Worm (Caenorhabditis elegans): ENCODE data around the gene arv-1.
A peak's percentile ranks its signal among the peaks of the same experiment; 100 is the strongest.

DNA sequence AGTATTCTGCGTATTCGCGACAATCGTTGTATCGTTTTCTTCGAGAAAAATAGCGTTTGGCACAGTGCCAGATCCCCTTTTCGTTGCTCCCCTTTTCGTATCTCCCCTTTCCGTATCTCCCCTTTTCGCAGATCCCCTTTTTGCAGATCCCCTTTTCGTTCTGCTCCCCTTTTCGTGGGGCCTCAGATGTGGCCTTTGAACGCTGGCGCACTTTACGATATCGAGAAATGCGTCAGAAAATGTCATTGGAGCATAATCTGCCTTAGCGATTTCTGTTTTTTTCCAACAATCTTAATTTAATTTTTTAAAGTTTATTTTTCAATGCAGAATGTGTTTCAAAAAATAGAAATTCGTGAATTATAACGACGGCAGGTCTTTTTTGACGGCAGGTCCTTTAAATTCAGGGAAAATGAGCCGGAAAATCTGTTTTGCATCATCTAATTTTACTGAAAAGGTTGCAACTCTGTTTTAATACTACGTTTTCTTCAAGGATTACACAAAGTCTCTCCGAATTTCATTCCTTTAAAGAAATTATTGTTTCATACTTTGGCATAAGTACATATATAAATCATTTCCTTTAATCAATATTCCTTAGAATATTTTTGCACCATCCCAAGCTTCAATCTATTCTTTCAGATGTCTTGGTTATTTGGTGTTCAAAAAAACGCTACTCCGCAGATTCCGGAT is 47.9 kb upstream of the arv-1 start, which contains the start of gene atad-3:
- TF ChIP-seq klf-2 (GFP tag; conservative IDR thresholded peaks at IDR 0.05) (peak; percentile 96), ztf-23 (GFP tag; IDR thresholded peaks at IDR 0.05) (peak; percentile 97), T22C8.4 (GFP tag; IDR thresholded peaks at IDR 0.05) (peak; percentile 85; the same call in 1 of the 2 replicates)
